Fruit fly (Drosophila melanogaster): ENCODE measurements around the gene CG14410.

DNA sequence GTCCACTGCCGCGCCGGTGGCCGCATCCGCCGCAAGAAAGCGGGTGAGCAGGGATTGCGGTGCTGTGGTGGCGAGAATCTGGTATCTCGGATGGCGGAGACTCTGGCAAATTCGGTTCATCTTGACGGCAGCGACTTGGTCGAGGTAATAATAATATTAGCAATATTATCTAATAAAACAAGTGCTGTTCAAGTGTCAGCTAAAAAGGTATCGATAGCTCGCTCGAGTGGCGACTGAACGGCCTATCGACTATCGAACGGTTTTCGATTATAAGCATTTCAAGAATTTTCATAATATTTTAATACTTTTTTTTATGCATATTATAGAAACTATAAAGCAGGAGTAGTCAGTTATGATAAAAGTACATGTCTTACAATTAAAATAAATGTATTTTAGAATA lies 1.5 kb downstream of the CG14410 start, which contains the start of gene Grx5:
- TF ChIP-seq Smox (GFP tag; optimal IDR thresholded peaks at IDR 0.05): no peak
- no peak for TF ChIP-seq CG11762 (GFP tag; optimal IDR thresholded peaks at IDR 0.05; ENCODE audit: insufficient read depth)
- no peak for TF ChIP-seq CG4318 (GFP tag; optimal IDR thresholded peaks at IDR 0.05)
- no peak for TF ChIP-seq CG11294 (GFP tag; IDR thresholded peaks at IDR 0.05)
- no peak for TF ChIP-seq salr (GFP tag; optimal IDR thresholded peaks at IDR 0.05)
- TF ChIP-seq CG8632 (GFP tag; optimal IDR thresholded peaks at IDR 0.05): no peak
- no peak for TF ChIP-seq CG6854 (GFP tag; optimal IDR thresholded peaks at IDR 0.05)
- TF ChIP-seq Met (GFP tag; optimal IDR thresholded peaks at IDR 0.05): no peak
- TF ChIP-seq fd59A (GFP tag; optimal IDR thresholded peaks at IDR 0.05): no peak
- no peak for TF ChIP-seq net (GFP tag; optimal IDR thresholded peaks at IDR 0.05)
- TF ChIP-seq Gug (GFP tag; IDR thresholded peaks at IDR 0.05): no peak

All from whole organism, prepupa.